Worm (Caenorhabditis elegans) whole organism, early embryonic: ENCODE measurements around the gene F58B3.6.
A peak's percentile ranks its signal among the peaks of the same experiment; 100 is the strongest.

Experiments
- B0310.2 ChIP-seq: sonication (generic microtip); optimal IDR thresholded peaks from 2 replicates; lab custom pipeline; 2016; ENCODE audit warnings: mild to moderate bottlenecking, missing genetic modification characterization, missing compliant biosample characterization
- F13C5.2 ChIP-seq: sonication (generic microtip); optimal IDR thresholded peaks from 2 replicates; lab custom pipeline; 2017; ENCODE audit warnings: mild to moderate bottlenecking, missing genetic modification characterization, inconsistent platforms, missing compliant biosample characterization
- aly-1 ChIP-seq: sonication (generic microtip); optimal IDR thresholded peaks from 2 replicates; lab custom pipeline; 2016; ENCODE audit warnings: missing genetic modification characterization, missing compliant biosample characterization
- ama-1 ChIP-seq: fragments of 150-350 bp; optimal IDR thresholded peaks from 2 replicates; lab custom pipeline; 2014
- ceh-13 ChIP-seq: fragments of 200-800 bp; sonication (Bioruptor generic); optimal IDR thresholded peaks from 2 replicates; lab custom pipeline; 2018; ENCODE audit warnings: mild to moderate bottlenecking, missing genetic modification characterization, missing compliant biosample characterization
- ceh-36 ChIP-seq: sonication (generic microtip); optimal IDR thresholded peaks from 2 replicates; lab custom pipeline; 2016; ENCODE audit warnings: missing genetic modification characterization, inconsistent platforms, missing compliant biosample characterization
- ets-7 ChIP-seq: sonication (generic microtip); optimal IDR thresholded peaks from 2 replicates; lab custom pipeline; 2016; ENCODE audit warnings: missing genotype, missing genetic modification characterization, missing compliant biosample characterization
- flt-1 ChIP-seq: fragments of 200-800 bp; sonication (Bioruptor generic); IDR thresholded peaks from 2 replicates; pipeline ENCODE4 v1.3.6; 2022; ENCODE audit warnings: missing genetic modification characterization, missing compliant biosample characterization
- hmbx-1 ChIP-seq: sonication (generic microtip); optimal IDR thresholded peaks from 2 replicates; lab custom pipeline; 2016; ENCODE audit warnings: mild to moderate bottlenecking, missing genetic modification characterization, missing compliant biosample characterization
- hmg-4 ChIP-seq: fragments of 200-800 bp; sonication (Bioruptor generic); optimal IDR thresholded peaks from 2 replicates; lab custom pipeline; 2018; ENCODE audit warnings: mild to moderate bottlenecking, missing genetic modification characterization, missing compliant biosample characterization
- hnd-1 ChIP-seq: sonication (generic microtip); optimal IDR thresholded peaks from 2 replicates; lab custom pipeline; 2016; ENCODE audit warnings: missing genetic modification characterization, missing compliant biosample characterization
- pes-1 ChIP-seq: fragments of 200-800 bp; sonication (Bioruptor generic); IDR thresholded peaks from 2 replicates; pipeline ENCODE4 v1.3.6; 2022; ENCODE audit warnings: missing genetic modification reagents, missing genetic modification characterization, missing compliant biosample characterization
- scrt-1 ChIP-seq: fragments of 200-800 bp; sonication (Bioruptor generic); IDR thresholded peaks from 2 replicates; pipeline ENCODE4 v1.3.6; 2022; ENCODE audit warnings: missing genetic modification characterization, missing compliant biosample characterization
- sea-1 ChIP-seq: fragments of 200-800 bp; sonication (Bioruptor generic); conservative IDR thresholded peaks from 2 replicates; pipeline ENCODE4 v1.3.6; 2022; ENCODE audit warnings: missing genetic modification characterization, missing compliant biosample characterization
- tbx-11 ChIP-seq: fragments of 200-800 bp; sonication (Bioruptor generic); IDR thresholded peaks from 2 replicates; pipeline ENCODE4 v1.3.6; 2022; ENCODE audit warnings: missing genetic modification characterization, missing compliant biosample characterization
- tbx-37 ChIP-seq: fragments of 200-800 bp; sonication (Bioruptor generic); conservative IDR thresholded peaks from 2 replicates; pipeline ENCODE4 v1.3.6; 2022; ENCODE audit warnings: missing genetic modification reagents, missing genetic modification characterization, missing compliant biosample characterization
- tra-4 ChIP-seq: sonication (generic microtip); optimal IDR thresholded peaks from 2 replicates; lab custom pipeline; 2017; ENCODE audit warnings: missing genetic modification characterization, missing compliant biosample characterization

Gene F58B3.6

ce11 chrIV:11636409-11636723 is at the start of gene F58B3.6:
Gene F58B3.6, plus strand, starts transcription at chrIV:11636648.
- TF ChIP-seq tbx-37 (GFP tag; lab: Robert Waterston, UW) (no peak), B0310.2 (tag; lab: Kevin White, UChicago) (no peak), hmbx-1 (no peak), tra-4 (no peak), F13C5.2 (tag; lab: Kevin White, UChicago) (no peak)

ce11 chrIV:11592165-11592564 is 44.3 kb upstream of the F58B3.6 start, which contains the start of gene spe-36:
Gene spe-36, minus strand, starts transcription at chrIV:11592265.
- TF ChIP-seq tbx-11 (GFP tag; lab: Robert Waterston, UW) = no peak
- TF ChIP-seq ceh-13 (GFP tag; lab: Kevin White, UChicago) = no peak
- no peak for TF ChIP-seq F13C5.2 (tag; lab: Kevin White, UChicago)
- TF ChIP-seq scrt-1 (GFP tag; lab: Robert Waterston, UW) = no peak

ce11 chrIV:11592820-11593219 is 43.6 kb upstream of the F58B3.6 start:
- TF ChIP-seq flt-1 (GFP tag; lab: Robert Waterston, UW) = no peak
- 0 out of 2 replicates have a peak, but pooled peaks have one; percentile 28 for TF ChIP-seq pes-1 (GFP tag; lab: Robert Waterston, UW)
- TF ChIP-seq tbx-37 (GFP tag; lab: Robert Waterston, UW) = peak; percentile 73; the same call in 1 of the 2 replicates

ce11 chrIV:11593415-11594190 is 42.8 kb upstream of the F58B3.6 start, which contains the start of gene F40F11.3:
Gene F40F11.3, minus strand, starts transcription at chrIV:11594003.
- peak; percentile 64 for TF ChIP-seq F13C5.2 (tag; lab: Kevin White, UChicago)
- 0 out of 2 replicates have a peak, but pooled peaks have one; percentile 14 for TF ChIP-seq tbx-11 (GFP tag; lab: Robert Waterston, UW)
- no peak for TF ChIP-seq sea-1 (GFP tag; lab: Robert Waterston, UW)
- TF ChIP-seq pes-1 (GFP tag; lab: Robert Waterston, UW) = no peak
- TF ChIP-seq hmbx-1 = no peak
- TF ChIP-seq scrt-1 (GFP tag; lab: Robert Waterston, UW) = no peak
- peak; percentile 38 for TF ChIP-seq hmg-4 (GFP tag; lab: Kevin White, UChicago)
- no peak for TF ChIP-seq tbx-37 (GFP tag; lab: Robert Waterston, UW)
- TF ChIP-seq ceh-36 = no peak
- TF ChIP-seq aly-1 (tag; lab: Kevin White, UChicago) = no peak

ce11 chrIV:11594191-11594673 is 42.2 kb upstream of the F58B3.6 start, which contains the start of gene mig-38:
Gene mig-38, plus strand, starts transcription at chrIV:11594244.
- TF ChIP-seq ets-7 (tag; lab: Kevin White, UChicago) (no peak), sea-1 (GFP tag; lab: Robert Waterston, UW) (peak; percentile 48; the same call in 1 of the 2 replicates), flt-1 (GFP tag; lab: Robert Waterston, UW) (no peak), ceh-36 (no peak), hmg-4 (GFP tag; lab: Kevin White, UChicago) (peak; percentile 45), F13C5.2 (tag; lab: Kevin White, UChicago) (no peak)

- no peak for TF ChIP-seq aly-1 (tag; lab: Kevin White, UChicago)
- TF ChIP-seq hnd-1 = no peak
- TF ChIP-seq sea-1 (GFP tag; lab: Robert Waterston, UW) = no peak
- no peak for TF ChIP-seq hmbx-1
- TF ChIP-seq ceh-13 (GFP tag; lab: Kevin White, UChicago) = no peak
- TF ChIP-seq ets-7 (tag; lab: Kevin White, UChicago) = no peak
- TF ChIP-seq ceh-36 = no peak
- TF ChIP-seq scrt-1 (GFP tag; lab: Robert Waterston, UW) = no peak
- no peak for TF ChIP-seq tbx-37 (GFP tag; lab: Robert Waterston, UW)
- no peak for TF ChIP-seq tbx-11 (GFP tag; lab: Robert Waterston, UW)
- TF ChIP-seq ama-1 (lab: Kevin White, UChicago) = no peak
Observed at ce11 chrIV:11597079-11597478, 39.4 kb upstream of the F58B3.6 start.

- no peak for TF ChIP-seq ceh-36
- TF ChIP-seq pes-1 (GFP tag; lab: Robert Waterston, UW) = no peak
- no peak for TF ChIP-seq ceh-13 (GFP tag; lab: Kevin White, UChicago)
- no peak for TF ChIP-seq tbx-37 (GFP tag; lab: Robert Waterston, UW)
- no peak for TF ChIP-seq B0310.2 (tag; lab: Kevin White, UChicago)
- no peak for TF ChIP-seq scrt-1 (GFP tag; lab: Robert Waterston, UW)
- no peak for TF ChIP-seq tbx-11 (GFP tag; lab: Robert Waterston, UW)
- no peak for TF ChIP-seq F13C5.2 (tag; lab: Kevin White, UChicago)
- no peak for TF ChIP-seq flt-1 (GFP tag; lab: Robert Waterston, UW)
- TF ChIP-seq aly-1 (tag; lab: Kevin White, UChicago) = no peak
- no peak for TF ChIP-seq hnd-1
- no peak for TF ChIP-seq ama-1 (lab: Kevin White, UChicago)
Observed at ce11 chrIV:11599717-11600116, 36.7 kb upstream of the F58B3.6 start.

ce11 chrIV:11601721-11602405 is 34.6 kb upstream of the F58B3.6 start:
- TF ChIP-seq aly-1 (tag; lab: Kevin White, UChicago) (no peak), hmbx-1 (peak; percentile 14), tra-4 (peak; percentile 41), flt-1 (GFP tag; lab: Robert Waterston, UW) (0 out of 2 replicates have a peak, but pooled peaks have one; percentile 12), B0310.2 (tag; lab: Kevin White, UChicago) (peak; percentile 79), F13C5.2 (tag; lab: Kevin White, UChicago) (peak; percentile 72), tbx-11 (GFP tag; lab: Robert Waterston, UW) (no peak), ceh-36 (peak; percentile 11), pes-1 (GFP tag; lab: Robert Waterston, UW) (peak; percentile 38; the same call in 1 of the 2 replicates), sea-1 (GFP tag; lab: Robert Waterston, UW) (no peak), hmg-4 (GFP tag; lab: Kevin White, UChicago) (peak; percentile 23), hnd-1 (peak; percentile 13), tbx-37 (GFP tag; lab: Robert Waterston, UW) (peak; percentile 30), scrt-1 (GFP tag; lab: Robert Waterston, UW) (no peak; the same call in 1 of the 2 replicates), ama-1 (lab: Kevin White, UChicago) (peak; percentile 71), ets-7 (tag; lab: Kevin White, UChicago) (no peak), ceh-13 (GFP tag; lab: Kevin White, UChicago) (no peak)
